Worm (Caenorhabditis elegans) whole organism, young adult: ENCODE measurements around the gene srv-9.

ENCODE experiments used
- C06A6.2 ChIP-seq: fragments of 200-800 bp; sonication (Bioruptor generic); conservative IDR thresholded peaks from 2 replicates; pipeline ENCODE4 v1.3.6; 2022; ENCODE audit warnings: missing genetic modification characterization, missing compliant biosample characterization
- D2030.7 ChIP-seq: fragments of 200-800 bp; sonication (Bioruptor generic); IDR thresholded peaks from 2 replicates; pipeline ENCODE4 v1.3.6; 2022; ENCODE audit warnings: missing genetic modification reagents, missing genetic modification characterization, missing compliant biosample characterization
- F10E7.11 ChIP-seq: sonication (generic microtip); optimal IDR thresholded peaks from 2 replicates; lab custom pipeline; 2017; ENCODE audit warnings: mild to moderate bottlenecking, missing genetic modification characterization, moderate library complexity, missing compliant biosample characterization
- F33H1.4 ChIP-seq: fragments of 200-800 bp; sonication (Bioruptor generic); IDR thresholded peaks from 2 replicates; pipeline ENCODE4 v1.3.6; 2022; ENCODE audit warnings: missing genetic modification reagents, missing genetic modification characterization, missing compliant biosample characterization
- F39B2.1 ChIP-seq: fragments of 200-800 bp; sonication (Bioruptor generic); IDR thresholded peaks from 2 replicates; pipeline ENCODE4 v1.3.6; 2022; ENCODE audit warnings: missing genetic modification reagents, missing genetic modification characterization, missing compliant biosample characterization
- K12H6.12 ChIP-seq: fragments of 200-800 bp; sonication (Bioruptor generic); optimal IDR thresholded peaks from 2 replicates; lab custom pipeline; 2018; ENCODE audit warnings: mild to moderate bottlenecking, missing genetic modification characterization, missing compliant biosample characterization
- akir-1 ChIP-seq: fragments of 200-800 bp; sonication (Bioruptor generic); optimal IDR thresholded peaks from 2 replicates; lab custom pipeline; 2018; ENCODE audit warnings: mild to moderate bottlenecking, missing genetic modification characterization, moderate library complexity, missing compliant biosample characterization
- attf-6 ChIP-seq: fragments of 200-800 bp; sonication (Bioruptor generic); IDR thresholded peaks from 2 replicates; pipeline ENCODE4 v1.3.6; 2022; ENCODE audit warnings: missing genetic modification reagents, missing genetic modification characterization, missing compliant biosample characterization
- cebp-1 ChIP-seq, 2 experiments: fragments of 200-800 bp in 1 of 2; sonication (Bioruptor generic) in 1 of 2; sonication (generic microtip) in 1 of 2; IDR thresholded peaks in 1 of 2; optimal IDR thresholded peaks in 1 of 2; 2 replicates each; pipeline versions ENCODE4 v1.3.6 to Lab custom; 2017 to 2022; ENCODE audit warnings: missing compliant biosample characterization in 2 of 2, missing genetic modification characterization in 2 of 2, mild to moderate bottlenecking in 1 of 2, missing genetic modification reagents in 1 of 2, moderate library complexity in 1 of 2
- cebp-2 ChIP-seq: fragments of 200-800 bp; sonication (Bioruptor generic); IDR thresholded peaks from 2 replicates; pipeline ENCODE4 v1.3.6; 2022; ENCODE audit warnings: missing genetic modification characterization, missing compliant biosample characterization
- ceh-27 ChIP-seq: fragments of 200-800 bp; sonication (Bioruptor generic); optimal IDR thresholded peaks from 2 replicates; lab custom pipeline; 2018; ENCODE audit warnings: mild to moderate bottlenecking, missing genetic modification characterization, moderate library complexity, missing compliant biosample characterization
- ceh-58 ChIP-seq: fragments of 200-800 bp; sonication (Bioruptor generic); IDR thresholded peaks from 2 replicates; pipeline ENCODE4 v1.3.6; 2022; ENCODE audit warnings: missing genetic modification characterization, missing compliant biosample characterization
- let-526 ChIP-seq: fragments of 200-800 bp; sonication (Bioruptor generic); IDR thresholded peaks from 2 replicates; pipeline ENCODE4 v1.3.6; 2022; ENCODE audit warnings: missing genetic modification reagents, missing genetic modification characterization, missing compliant biosample characterization
- lin-26 ChIP-seq: fragments of 200-800 bp; sonication (Bioruptor generic); IDR thresholded peaks from 2 replicates; pipeline ENCODE4 v1.3.6; 2022; ENCODE audit warnings: missing genetic modification reagents, missing genetic modification characterization, missing compliant biosample characterization
- lin-40 ChIP-seq: sonication (generic microtip); optimal IDR thresholded peaks from 2 replicates; lab custom pipeline; 2016; ENCODE audit warnings: missing genetic modification characterization, mild to moderate bottlenecking, missing compliant biosample characterization, missing genotype, missing genetic modification reagents
- lir-1 ChIP-seq: fragments of 200-800 bp; sonication (Bioruptor generic); conservative IDR thresholded peaks from 2 replicates; pipeline ENCODE4 v1.3.6; 2022; ENCODE audit warnings: missing genetic modification reagents, missing genetic modification characterization, missing compliant biosample characterization
- lsl-1 ChIP-seq: fragments of 200-800 bp; sonication (Bioruptor generic); optimal IDR thresholded peaks from 2 replicates; lab custom pipeline; 2018; ENCODE audit warnings: mild to moderate bottlenecking, missing genetic modification characterization, moderate library complexity, missing compliant biosample characterization
- nfya-2 ChIP-seq: fragments of 200-800 bp; sonication (Bioruptor generic); IDR thresholded peaks from 2 replicates; pipeline ENCODE4 v1.3.6; 2022; ENCODE audit warnings: missing genetic modification reagents, missing genetic modification characterization, missing compliant biosample characterization
- sea-2 ChIP-seq: fragments of 200-800 bp; sonication (Bioruptor generic); IDR thresholded peaks from 2 replicates; pipeline ENCODE4 v1.3.6; 2022; ENCODE audit warnings: missing genetic modification characterization, missing compliant biosample characterization
- snpc-4 ChIP-seq, 5 experiments: fragments of 150-350 bp in 1 of 5; sonication (generic microtip) in 4 of 5; optimal IDR thresholded peaks; 2 replicates each; lab custom pipeline; 2014 to 2018; ENCODE audit warnings: missing genetic modification characterization in 5 of 5, missing biosample characterization in 3 of 5, antibody characterized with exemption in 2 of 5, mild to moderate bottlenecking in 2 of 5, missing compliant biosample characterization in 2 of 5, missing genotype in 2 of 5, moderate library complexity in 2 of 5, missing genetic modification reagents in 1 of 5
- tbx-9 ChIP-seq: sonication (generic microtip); optimal IDR thresholded peaks from 2 replicates; lab custom pipeline; 2016; ENCODE audit warnings: borderline replicate concordance, missing genetic modification characterization, inconsistent platforms, missing compliant biosample characterization
- zfh-2 ChIP-seq: fragments of 200-800 bp; sonication (Bioruptor generic); conservative IDR thresholded peaks from 2 replicates; pipeline ENCODE4 v1.3.6; 2022; ENCODE audit warnings: missing genetic modification reagents, missing genetic modification characterization, missing compliant biosample characterization
- zim-3 ChIP-seq: sonication (generic microtip); optimal IDR thresholded peaks from 2 replicates; lab custom pipeline; 2017; ENCODE audit warnings: mild to moderate bottlenecking, missing genetic modification characterization, moderate library complexity, missing compliant biosample characterization
- ztf-26 ChIP-seq: sonication (generic microtip); optimal IDR thresholded peaks from 2 replicates; lab custom pipeline; 2017; ENCODE audit warnings: missing genetic modification characterization, missing compliant biosample characterization
- ztf-3 ChIP-seq: fragments of 200-800 bp; sonication (Bioruptor generic); optimal IDR thresholded peaks from 2 replicates; lab custom pipeline; 2018; ENCODE audit warnings: mild to moderate bottlenecking, missing genetic modification characterization, missing compliant biosample characterization

The srv-9 gene

ce11 chrV:13372821-13373220 lies 50.1 kb downstream of the srv-9 start (continued):
- no peak for TF ChIP-seq nfya-2 (GFP tag; lab: Robert Waterston, UW)
- no peak for TF ChIP-seq cebp-1 (GFP tag; IDR thresholded peaks at IDR 0.05; lab: Robert Waterston, UW)
- peak; percentile 13 for TF ChIP-seq cebp-1 (tag; optimal IDR thresholded peaks at IDR 0.05; lab: Kevin White, UChicago)
- peak; percentile 50; the same call in 1 of the 2 replicates for TF ChIP-seq zfh-2
- TF ChIP-seq F10E7.11: no peak
- no peak for TF ChIP-seq snpc-4 (GFP tag; optimal IDR thresholded peaks at IDR 0.05; lab: Kevin White, UChicago)
- no peak for TF ChIP-seq snpc-4 (tag; optimal IDR thresholded peaks at IDR 0.05; lab: Kevin White, UChicago)
- TF ChIP-seq cebp-2 (GFP tag; lab: Robert Waterston, UW): no peak
- TF ChIP-seq D2030.7 (GFP tag; lab: Robert Waterston, UW): no peak
- TF ChIP-seq akir-1 (GFP tag; lab: Kevin White, UChicago): no peak
- TF ChIP-seq, all 124 proteins: peak for 6

ce11 chrV:13371336-13371735 lies 51.6 kb downstream of the srv-9 start:
- TF ChIP-seq D2030.7 (GFP tag; lab: Robert Waterston, UW) (no peak), C06A6.2 (GFP tag; lab: Robert Waterston, UW) (no peak), lin-40 (tag; lab: Kevin White, UChicago) (peak; percentile 49), lsl-1 (no peak), sea-2 (GFP tag; lab: Robert Waterston, UW) (no peak), lir-1 (GFP tag; lab: Robert Waterston, UW) (no peak), zim-3 (no peak), ztf-3 (GFP tag; lab: Kevin White, UChicago) (no peak), K12H6.12 (tag; lab: Kevin White, UChicago) (no peak), F33H1.4 (GFP tag; lab: Robert Waterston, UW) (no peak), ceh-58 (GFP tag; lab: Robert Waterston, UW) (no peak), cebp-1 (GFP tag; IDR thresholded peaks at IDR 0.05; lab: Robert Waterston, UW) (no peak), cebp-1 (tag; optimal IDR thresholded peaks at IDR 0.05; lab: Kevin White, UChicago) (peak; percentile 81), F39B2.1 (GFP tag; lab: Robert Waterston, UW) (no peak), ztf-26 (tag; lab: Kevin White, UChicago) (peak; percentile 48), let-526 (no peak), tbx-9 (no peak), ceh-27 (GFP tag; lab: Kevin White, UChicago) (peak; percentile 64), attf-6 (no peak), F10E7.11 (no peak), lin-26 (GFP tag; lab: Robert Waterston, UW) (peak; percentile 21; the same call in 1 of the 2 replicates)
- TF ChIP-seq, all 124 proteins: peak for 5
